Worm (Caenorhabditis elegans) whole organism, L2 larva: ENCODE data around the gene vps-53.

Experiments used
- C34F6.9 ChIP-seq: fragments of 150-350 bp; optimal IDR thresholded peaks from 2 replicates; lab custom pipeline; 2014; ENCODE audit warnings: missing biosample characterization, missing genetic modification characterization
- F13H6.1 ChIP-seq: sonication (generic microtip); optimal IDR thresholded peaks from 2 replicates; lab custom pipeline; 2016; ENCODE audit warnings: missing genetic modification characterization, missing compliant biosample characterization
- R02D3.7 ChIP-seq: fragments of 150-350 bp; optimal IDR thresholded peaks from 2 replicates; lab custom pipeline; 2014; ENCODE audit warnings: missing biosample characterization, missing genetic modification characterization
- Y55F3AM.14 ChIP-seq: fragments of 200-800 bp; sonication (Bioruptor generic); optimal IDR thresholded peaks from 2 replicates; lab custom pipeline; 2018; ENCODE audit warnings: mild to moderate bottlenecking, missing genetic modification characterization, missing compliant biosample characterization
- ZK546.5 ChIP-seq: sonication (generic microtip); optimal IDR thresholded peaks from 2 replicates; lab custom pipeline; 2017; ENCODE audit warnings: missing biosample characterization, missing genetic modification characterization
- alr-1 ChIP-seq: fragments of 150-350 bp; optimal IDR thresholded peaks from 2 replicates; lab custom pipeline; 2014; ENCODE audit warnings: missing biosample characterization, missing genetic modification characterization
- aly-2 ChIP-seq: fragments of 150-350 bp; optimal IDR thresholded peaks from 2 replicates; lab custom pipeline; 2014; ENCODE audit warnings: missing biosample characterization, missing genetic modification characterization
- ama-1 ChIP-seq: fragments of 150-350 bp; optimal IDR thresholded peaks from 2 replicates; lab custom pipeline; 2018; ENCODE audit warnings: inconsistent platforms
- blmp-1 ChIP-seq: sonication (generic microtip); optimal IDR thresholded peaks from 2 replicates; lab custom pipeline; 2017; ENCODE audit warnings: missing genetic modification characterization, mild to moderate bottlenecking, missing compliant biosample characterization, antibody characterized with exemption, moderate library complexity; ENCODE audit not compliant: insufficient read depth
- ceh-16 ChIP-seq: fragments of 150-350 bp; optimal IDR thresholded peaks from 2 replicates; lab custom pipeline; 2014; ENCODE audit warnings: missing biosample characterization, missing genetic modification characterization
- ceh-82 ChIP-seq: fragments of 150-350 bp; optimal IDR thresholded peaks from 2 replicates; lab custom pipeline; 2014; ENCODE audit warnings: missing biosample characterization, missing genetic modification characterization
- crh-2 ChIP-seq: sonication (generic microtip); optimal IDR thresholded peaks from 2 replicates; lab custom pipeline; 2017; ENCODE audit warnings: missing biosample characterization, missing genetic modification characterization
- dmd-4 ChIP-seq: sonication (generic microtip); optimal IDR thresholded peaks from 2 replicates; lab custom pipeline; 2017; ENCODE audit warnings: missing biosample characterization, missing genetic modification characterization
- egl-27 ChIP-seq: sonication (generic microtip); optimal IDR thresholded peaks from 3 replicates; lab custom pipeline; 2017; ENCODE audit warnings: missing biosample characterization, missing genetic modification reagents, missing genetic modification characterization
- elt-1 ChIP-seq: fragments of 150-350 bp; optimal IDR thresholded peaks from 2 replicates; lab custom pipeline; 2014; ENCODE audit warnings: missing biosample characterization, missing genetic modification characterization
- elt-3 ChIP-seq: sonication (generic microtip); optimal IDR thresholded peaks from 2 replicates; lab custom pipeline; 2017; ENCODE audit warnings: missing biosample characterization, missing genetic modification characterization
- fos-1 ChIP-seq: fragments of 150-350 bp; optimal IDR thresholded peaks from 2 replicates; lab custom pipeline; 2014; ENCODE audit warnings: missing biosample characterization, missing genetic modification characterization
- gmeb-1 ChIP-seq: fragments of 150-350 bp; optimal IDR thresholded peaks from 2 replicates; lab custom pipeline; 2014; ENCODE audit warnings: missing biosample characterization, missing genetic modification characterization
- lin-11 ChIP-seq: fragments of 150-350 bp; sonication (generic microtip); optimal IDR thresholded peaks from 2 replicates; lab custom pipeline; 2014; ENCODE audit warnings: missing biosample characterization, missing genetic modification characterization, inconsistent platforms, mixed read lengths
- lin-13 ChIP-seq: fragments of 150-350 bp; optimal IDR thresholded peaks from 2 replicates; lab custom pipeline; 2014; ENCODE audit warnings: missing biosample characterization, missing genetic modification reagents, missing genetic modification characterization
- lin-39 ChIP-seq: fragments of 150-350 bp; optimal IDR thresholded peaks from 2 replicates; lab custom pipeline; 2014; ENCODE audit warnings: missing biosample characterization, missing genetic modification reagents, missing genetic modification characterization
- lsy-2 ChIP-seq, 2 experiments: fragments of 150-350 bp in 1 of 2; sonication (generic microtip) in 1 of 2; optimal IDR thresholded peaks; 2 replicates each; lab custom pipeline; 2014 to 2017; ENCODE audit warnings: missing biosample characterization in 2 of 2, missing genetic modification characterization in 2 of 2
- mab-5 ChIP-seq: fragments of 150-350 bp; optimal IDR thresholded peaks from 2 replicates; lab custom pipeline; 2014; ENCODE audit warnings: missing biosample characterization, missing genetic modification characterization
- mbf-1 ChIP-seq: sonication (generic microtip); optimal IDR thresholded peaks from 2 replicates; lab custom pipeline; 2017; ENCODE audit warnings: missing biosample characterization, missing genetic modification characterization
- mdl-1 ChIP-seq, 2 experiments: fragments of 150-350 bp in 1 of 2; sonication (generic microtip) in 1 of 2; optimal IDR thresholded peaks; 2 replicates each; lab custom pipeline; 2017; ENCODE audit warnings: missing biosample characterization in 2 of 2, missing genetic modification characterization in 2 of 2
- nhr-10 ChIP-seq: sonication (generic microtip); optimal IDR thresholded peaks from 2 replicates; lab custom pipeline; 2017; ENCODE audit warnings: missing biosample characterization, missing genetic modification characterization
- nhr-11 ChIP-seq: fragments of 150-350 bp; optimal IDR thresholded peaks from 2 replicates; lab custom pipeline; 2014; ENCODE audit warnings: missing biosample characterization, missing genetic modification characterization
- nhr-12 ChIP-seq: fragments of 150-350 bp; optimal IDR thresholded peaks from 2 replicates; lab custom pipeline; 2014; ENCODE audit warnings: missing biosample characterization, missing genetic modification characterization
- nhr-129 ChIP-seq: fragments of 150-350 bp; optimal IDR thresholded peaks from 2 replicates; lab custom pipeline; 2014; ENCODE audit warnings: missing biosample characterization, missing genetic modification characterization
- nhr-21 ChIP-seq: fragments of 150-350 bp; optimal IDR thresholded peaks from 2 replicates; lab custom pipeline; 2014; ENCODE audit warnings: missing biosample characterization, missing genetic modification characterization
- nhr-23 ChIP-seq: fragments of 150-350 bp; optimal IDR thresholded peaks from 2 replicates; lab custom pipeline; 2014; ENCODE audit warnings: missing biosample characterization, missing genetic modification reagents, missing genetic modification characterization
- nhr-237 ChIP-seq: fragments of 150-350 bp; optimal IDR thresholded peaks from 2 replicates; lab custom pipeline; 2014; ENCODE audit warnings: missing biosample characterization, missing genetic modification characterization
- nhr-25 ChIP-seq: fragments of 150-350 bp; sonication (generic microtip); optimal IDR thresholded peaks from 3 replicates; lab custom pipeline; 2014; ENCODE audit warnings: missing biosample characterization, missing genetic modification characterization
- nhr-6 ChIP-seq: fragments of 150-350 bp; optimal IDR thresholded peaks from 2 replicates; lab custom pipeline; 2014; ENCODE audit warnings: missing biosample characterization, missing genetic modification characterization
- nhr-77 ChIP-seq: fragments of 150-350 bp; optimal IDR thresholded peaks from 2 replicates; lab custom pipeline; 2014; ENCODE audit warnings: missing biosample characterization, missing genetic modification characterization
- peb-1 ChIP-seq: fragments of 150-350 bp; optimal IDR thresholded peaks from 2 replicates; lab custom pipeline; 2014; ENCODE audit warnings: missing biosample characterization, missing genetic modification characterization
- sem-4 ChIP-seq: fragments of 150-350 bp; optimal IDR thresholded peaks from 2 replicates; lab custom pipeline; 2014; ENCODE audit warnings: missing biosample characterization, missing genetic modification reagents, missing genetic modification characterization
- skn-1 ChIP-seq: sonication (generic microtip); optimal IDR thresholded peaks from 2 replicates; lab custom pipeline; 2017; ENCODE audit warnings: missing biosample characterization, missing genetic modification characterization
- sma-3 ChIP-seq: sonication (generic microtip); optimal IDR thresholded peaks from 2 replicates; lab custom pipeline; 2016; ENCODE audit warnings: missing genetic modification reagents, missing genetic modification characterization, missing compliant biosample characterization
- sma-9 ChIP-seq, 2 experiments: fragments of 150-350 bp in 1 of 2; sonication (generic microtip) in 1 of 2; optimal IDR thresholded peaks; 2 replicates each; lab custom pipeline; 2014 to 2016; ENCODE audit warnings: missing genetic modification characterization in 2 of 2, mild to moderate bottlenecking in 1 of 2, missing biosample characterization in 1 of 2, missing compliant biosample characterization in 1 of 2, missing genetic modification reagents in 1 of 2, moderate library complexity in 1 of 2
- snpc-4 ChIP-seq: fragments of 150-350 bp; optimal IDR thresholded peaks from 2 replicates; lab custom pipeline; 2014; ENCODE audit warnings: missing biosample characterization, missing genetic modification characterization
- unc-39 ChIP-seq: fragments of 150-350 bp; optimal IDR thresholded peaks from 2 replicates; lab custom pipeline; 2014; ENCODE audit warnings: missing biosample characterization, missing genetic modification characterization
- unc-55 ChIP-seq: fragments of 150-350 bp; sonication (generic microtip); optimal IDR thresholded peaks from 3 replicates; lab custom pipeline; 2014; ENCODE audit warnings: missing biosample characterization, missing genetic modification reagents, missing genetic modification characterization
- unc-62 ChIP-seq: fragments of 150-350 bp; optimal IDR thresholded peaks from 2 replicates; lab custom pipeline; 2014; ENCODE audit warnings: missing biosample characterization, missing genetic modification reagents, missing genetic modification characterization
- zag-1 ChIP-seq: fragments of 150-350 bp; optimal IDR thresholded peaks from 2 replicates; lab custom pipeline; 2014; ENCODE audit warnings: missing biosample characterization, missing genetic modification characterization
- ztf-1 ChIP-seq: fragments of 200-800 bp; sonication (Bioruptor generic); conservative IDR thresholded peaks from 2 replicates; pipeline ENCODE4 v1.3.6; 2022; ENCODE audit warnings: missing genetic modification characterization, missing compliant biosample characterization
- ztf-11 ChIP-seq: sonication (generic microtip); optimal IDR thresholded peaks from 2 replicates; lab custom pipeline; 2017; ENCODE audit warnings: missing biosample characterization, missing genetic modification characterization
- ztf-4 ChIP-seq: fragments of 150-350 bp; optimal IDR thresholded peaks from 2 replicates; lab custom pipeline; 2014; ENCODE audit warnings: missing biosample characterization, missing genetic modification characterization

Gene vps-53

ce11 chrIII:9717243-9717642 is 40.1 kb downstream of the vps-53 start:
- TF ChIP-seq elt-1 (no peak), nhr-129 (tag; lab: Kevin White, UChicago) (peak; percentile 10), aly-2 (tag; lab: Kevin White, UChicago) (no peak), R02D3.7 (no peak), dmd-4 (tag; lab: Kevin White, UChicago) (no peak), nhr-25 (tag; lab: Kevin White, UChicago) (peak; percentile 53), unc-55 (GFP tag; lab: Kevin White, UChicago) (no peak), ceh-82 (tag; lab: Kevin White, UChicago) (no peak), lin-11 (tag; lab: Kevin White, UChicago) (peak; percentile 8), ama-1 (peak; percentile 98), Y55F3AM.14 (GFP tag; lab: Kevin White, UChicago) (peak; percentile 27), mbf-1 (no peak), fos-1 (peak; percentile 58), nhr-10 (tag; lab: Kevin White, UChicago) (no peak), sma-3 (peak; percentile 85), nhr-11 (no peak), lsy-2 (tag; optimal IDR thresholded peaks at IDR 0.05; lab: Kevin White, UChicago) (peak; percentile 16 to 68), ztf-1 (GFP tag; lab: Robert Waterston, UW) (no peak), C34F6.9 (tag; lab: Kevin White, UChicago) (no peak), alr-1 (tag; lab: Kevin White, UChicago) (no peak), nhr-237 (no peak), crh-2 (tag; lab: Kevin White, UChicago) (peak; percentile 58), nhr-12 (tag; lab: Kevin White, UChicago) (no peak), zag-1 (no peak), nhr-77 (peak; percentile 30), ztf-4 (tag; lab: Kevin White, UChicago) (no peak), mab-5 (tag; lab: Kevin White, UChicago) (no peak), F13H6.1 (tag; lab: Kevin White, UChicago) (peak; percentile 66), egl-27 (tag; lab: Kevin White, UChicago) (peak; percentile 22), peb-1 (tag; lab: Kevin White, UChicago) (no peak), unc-39 (tag; lab: Kevin White, UChicago) (no peak), mdl-1 (tag; optimal IDR thresholded peaks at IDR 0.05; lab: Kevin White, UChicago) (peak in 1 of 2 experiments; percentile 42), nhr-6 (tag; lab: Kevin White, UChicago) (no peak), sma-9 (GFP tag; optimal IDR thresholded peaks at IDR 0.05; lab: Kevin White, UChicago) (peak; percentile 90), sma-9 (tag; optimal IDR thresholded peaks at IDR 0.05; lab: Kevin White, UChicago) (no peak), ceh-16 (tag; lab: Kevin White, UChicago) (peak; percentile 41), elt-3 (tag; lab: Kevin White, UChicago) (no peak), skn-1 (tag; lab: Kevin White, UChicago) (no peak), unc-62 (GFP tag; lab: Kevin White, UChicago) (no peak), sem-4 (tag; lab: Kevin White, UChicago) (no peak), blmp-1 (tag; lab: Kevin White, UChicago) (no peak), nhr-21 (tag; lab: Kevin White, UChicago) (peak; percentile 64), ZK546.5 (tag; lab: Kevin White, UChicago) (no peak), lin-39 (tag; lab: Kevin White, UChicago) (no peak), lin-13 (GFP tag; lab: Kevin White, UChicago) (no peak), gmeb-1 (tag; lab: Kevin White, UChicago) (peak; percentile 79), snpc-4 (tag; lab: Kevin White, UChicago) (peak; percentile 98), nhr-23 (no peak), ztf-11 (tag; lab: Kevin White, UChicago) (no peak)
